Worm (Caenorhabditis elegans): ENCODE measurements around the gene bath-37.
A peak's percentile ranks its signal among the peaks of the same experiment; 100 is the strongest.

bath-37 gene

ce11 chrIV:12044844-12045738, 23.6 kb upstream of the bath-37 start:
- TF ChIP-seq elt-1 (tag; optimal IDR thresholded peaks at IDR 0.05; ENCODE audit: borderline replicate concordance, insufficient read depth) (peak; percentile 42), elt-3 (tag; optimal IDR thresholded peaks at IDR 0.05) (no peak), zip-8 (tag; optimal IDR thresholded peaks at IDR 0.05) (peak; percentile 84)

DNA sequence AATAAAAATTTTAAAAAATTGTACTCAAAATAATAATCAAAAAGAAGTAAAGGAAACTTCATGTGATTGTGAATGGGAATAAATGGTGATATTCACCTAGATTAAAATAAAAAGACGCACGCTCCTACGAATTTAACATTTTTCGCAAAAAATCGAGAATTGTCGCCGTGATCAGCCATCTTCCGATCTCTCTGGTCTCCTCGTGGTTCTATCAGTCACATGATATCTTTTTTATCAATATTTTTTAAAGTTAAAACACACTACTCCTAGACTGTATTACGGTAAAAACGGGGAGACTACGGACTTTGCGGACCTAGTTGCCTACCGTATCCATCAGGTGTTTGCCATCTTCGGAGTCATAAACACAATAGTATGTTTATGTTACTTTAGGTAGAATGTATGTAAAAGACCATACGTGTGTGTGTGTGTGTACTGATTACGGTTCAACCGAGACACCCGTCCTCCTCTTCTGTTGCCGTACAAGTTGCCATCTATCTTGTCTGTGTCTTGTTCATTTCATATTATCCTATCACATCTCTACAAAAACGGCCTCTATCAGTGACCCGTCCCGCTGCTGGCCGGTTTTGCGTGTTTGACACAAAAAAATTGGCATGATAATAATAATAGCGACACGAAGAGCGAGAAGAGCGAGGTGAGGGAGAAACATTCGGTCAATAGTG, 22.0 kb upstream of the bath-37 start, which contains the start of gene T12G3.2:
TSS of gene T12G3.2 (minus strand) at position 444 of the 680 bp plus-strand sequence.
- TF ChIP-seq elt-3 (tag; optimal IDR thresholded peaks at IDR 0.05) (peak; percentile 19), ham-2 (GFP tag; optimal IDR thresholded peaks at IDR 0.05) (no peak)

- TF ChIP-seq snpc-4 (tag; optimal IDR thresholded peaks at IDR 0.05) (no peak), pha-4 (tag; optimal IDR thresholded peaks at IDR 0.05) (peak; percentile 57), ztf-11 (tag; optimal IDR thresholded peaks at IDR 0.05) (no peak)
Observed at ce11 chrIV:12047552-12048347, 20.9 kb upstream of the bath-37 start, which contains the start of gene T12G3.4. Gene T12G3.4 (plus strand): TSS chrIV:12048256.

DNA sequence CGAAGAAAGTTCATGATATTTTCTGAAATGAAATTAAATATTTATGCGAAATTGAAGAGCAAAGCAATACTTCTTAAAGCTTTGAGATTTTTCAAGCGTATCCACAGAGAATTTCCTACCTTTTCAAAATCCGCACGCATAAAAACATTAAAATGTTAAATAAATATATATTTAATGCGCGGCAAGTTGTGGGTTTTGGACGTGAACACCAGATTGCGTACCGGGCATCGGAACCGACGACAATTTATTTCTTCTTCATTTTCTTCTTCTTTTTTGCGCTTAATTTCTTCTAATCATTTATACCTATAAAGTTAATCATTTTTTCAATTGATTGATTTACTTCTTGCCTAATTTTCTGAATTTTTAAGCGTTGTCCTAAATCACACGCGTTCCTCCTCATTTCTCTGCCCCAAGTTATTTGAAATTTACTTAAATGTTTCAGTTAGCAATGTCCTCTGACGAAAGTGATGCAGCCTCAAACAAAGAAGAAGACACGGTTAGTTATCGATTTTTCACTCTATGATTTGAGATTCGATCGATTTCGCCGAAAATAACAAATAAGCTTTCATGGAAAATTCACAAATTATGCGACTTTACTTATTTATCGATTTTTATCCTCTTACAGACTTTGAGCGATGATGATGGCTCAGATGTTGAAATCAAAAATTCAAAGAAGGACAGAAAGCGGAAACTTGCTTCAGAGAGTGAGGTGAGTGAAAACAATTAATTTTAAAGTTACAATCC, 17.5 kb upstream of the bath-37 start, which contains the start of the genes bre-5 and spt-5:
TSS of gene bre-5 (minus strand) at position 167 of the 744 bp plus-strand sequence.
TSS of gene spt-5 (plus strand) at position 443 of the 744 bp plus-strand sequence.
- TF ChIP-seq ztf-11 (tag; optimal IDR thresholded peaks at IDR 0.05), result no peak
- no peak for TF ChIP-seq nhr-12 (tag; optimal IDR thresholded peaks at IDR 0.05)
- TF ChIP-seq M03D4.4 (tag; optimal IDR thresholded peaks at IDR 0.05), result peak; percentile 6
- TF ChIP-seq ceh-43 (GFP tag; optimal IDR thresholded peaks at IDR 0.05), result no peak
- TF ChIP-seq lsy-2 (tag; optimal IDR thresholded peaks at IDR 0.05), result peak; percentile 44
- TF ChIP-seq cnd-1 (tag; optimal IDR thresholded peaks at IDR 0.05), result no peak
- no peak for TF ChIP-seq unc-62 (GFP tag; optimal IDR thresholded peaks at IDR 0.05)
- TF ChIP-seq elt-1 (tag; optimal IDR thresholded peaks at IDR 0.05; ENCODE audit: borderline replicate concordance, insufficient read depth), result no peak
- TF ChIP-seq nhr-237 (tag; optimal IDR thresholded peaks at IDR 0.05), result no peak
- no peak for TF ChIP-seq mab-5 (tag; optimal IDR thresholded peaks at IDR 0.05)
- no peak for TF ChIP-seq zip-8 (tag; optimal IDR thresholded peaks at IDR 0.05)
- no peak for TF ChIP-seq mep-1 (tag; optimal IDR thresholded peaks at IDR 0.05)
- TF ChIP-seq pha-4 (tag; optimal IDR thresholded peaks at IDR 0.05), result no peak
- no peak for TF ChIP-seq ceh-39 (tag; optimal IDR thresholded peaks at IDR 0.05)
- TF ChIP-seq mls-2 (tag; optimal IDR thresholded peaks at IDR 0.05), result no peak

- TF ChIP-seq mep-1 (tag; optimal IDR thresholded peaks at IDR 0.05) (no peak), elt-1 (tag; optimal IDR thresholded peaks at IDR 0.05; ENCODE audit: borderline replicate concordance, insufficient read depth) (no peak), lsy-2 (tag; optimal IDR thresholded peaks at IDR 0.05) (no peak), elt-3 (tag; optimal IDR thresholded peaks at IDR 0.05) (no peak), mls-2 (tag; optimal IDR thresholded peaks at IDR 0.05) (no peak), hlh-1 (tag; optimal IDR thresholded peaks at IDR 0.05) (no peak), sem-2 (GFP tag; optimal IDR thresholded peaks at IDR 0.05) (no peak), ceh-43 (GFP tag; optimal IDR thresholded peaks at IDR 0.05) (no peak), pha-4 (tag; optimal IDR thresholded peaks at IDR 0.05) (no peak), drap-1 (GFP tag; optimal IDR thresholded peaks at IDR 0.05) (no peak), unc-39 (tag; optimal IDR thresholded peaks at IDR 0.05) (no peak), M03D4.4 (tag; optimal IDR thresholded peaks at IDR 0.05) (no peak), mab-5 (tag; optimal IDR thresholded peaks at IDR 0.05) (no peak), zip-8 (tag; optimal IDR thresholded peaks at IDR 0.05) (no peak), ceh-83 (GFP tag; optimal IDR thresholded peaks at IDR 0.05) (no peak), nhr-76 (tag; optimal IDR thresholded peaks at IDR 0.05) (no peak), ztf-11 (tag; optimal IDR thresholded peaks at IDR 0.05) (no peak), nhr-237 (tag; optimal IDR thresholded peaks at IDR 0.05) (no peak), blmp-1 (tag; optimal IDR thresholded peaks at IDR 0.05) (no peak)
Observed at ce11 chrIV:12052461-12052860, 16.2 kb upstream of the bath-37 start.

Data from whole organism, mixed stage, embryonic.